Worm (Caenorhabditis elegans) whole organism, L1 larva: ENCODE measurements around the gene pax-2.
A peak's percentile ranks its signal among the peaks of the same experiment; 100 is the strongest.

Experiments used
- C16A3.4 ChIP-seq: fragments of 150-350 bp; optimal IDR thresholded peaks from 2 replicates; lab custom pipeline; 2014; ENCODE audit warnings: missing biosample characterization, missing genetic modification characterization
- F16B12.6 ChIP-seq: fragments of 150-350 bp; optimal IDR thresholded peaks from 2 replicates; lab custom pipeline; 2014; ENCODE audit warnings: missing biosample characterization, missing genetic modification characterization
- Y116A8C.19 ChIP-seq: sonication (generic microtip); optimal IDR thresholded peaks from 2 replicates; lab custom pipeline; 2016; ENCODE audit warnings: missing compliant biosample characterization, missing genetic modification characterization, borderline replicate concordance
- alr-1 ChIP-seq: fragments of 200-800 bp; sonication (Bioruptor generic); optimal IDR thresholded peaks from 2 replicates; lab custom pipeline; 2018; ENCODE audit warnings: borderline replicate concordance, mild to moderate bottlenecking, missing genetic modification characterization, missing compliant biosample characterization
- ama-1 ChIP-seq: fragments of 150-350 bp; optimal IDR thresholded peaks from 2 replicates; lab custom pipeline; 2014
- blmp-1 ChIP-seq: fragments of 150-350 bp; optimal IDR thresholded peaks from 2 replicates; lab custom pipeline; 2014; ENCODE audit warnings: missing biosample characterization, missing genetic modification characterization
- ceh-8 ChIP-seq: fragments of 200-800 bp; sonication (Bioruptor generic); optimal IDR thresholded peaks from 2 replicates; lab custom pipeline; 2018; ENCODE audit warnings: mild to moderate bottlenecking, missing genetic modification characterization, moderate library complexity, missing compliant biosample characterization
- ceh-88 ChIP-seq: fragments of 200-800 bp; sonication (Bioruptor generic); IDR thresholded peaks from 2 replicates; pipeline ENCODE4 v1.3.6; 2022; ENCODE audit warnings: missing genetic modification characterization, missing compliant biosample characterization
- dpl-1 ChIP-seq, 3 experiments: fragments of 150-350 bp in 2 of 3; sonication (generic microtip) in 1 of 3; optimal IDR thresholded peaks; 2 replicates each; lab custom pipeline; 2014 to 2017; ENCODE audit warnings: missing biosample characterization in 3 of 3, missing genetic modification characterization in 3 of 3, missing genetic modification reagents in 3 of 3
- efl-1 ChIP-seq, 4 experiments: fragments of 150-350 bp; optimal IDR thresholded peaks in 3 of 4; peaks in 1 of 4; 1 replicate in 1 of 4; 2 replicates in 3 of 4; lab custom pipeline; 2014; ENCODE audit warnings: missing biosample characterization in 2 of 4, missing genetic modification characterization in 2 of 4, missing genetic modification reagents in 2 of 4
- egl-13 ChIP-seq: sonication (generic microtip); optimal IDR thresholded peaks from 2 replicates; lab custom pipeline; 2016; ENCODE audit warnings: missing genotype, missing genetic modification reagents, missing genetic modification characterization, missing compliant biosample characterization
- elt-3 ChIP-seq, 6 experiments: fragments of 150-350 bp in 1 of 6; sonication (generic microtip); optimal IDR thresholded peaks; 2 replicates each; lab custom pipeline; 2017 to 2018; ENCODE audit warnings: missing biosample characterization in 6 of 6, missing genetic modification characterization in 6 of 6, inconsistent platforms in 1 of 6
- fkh-4 ChIP-seq: sonication (generic microtip); optimal IDR thresholded peaks from 2 replicates; lab custom pipeline; 2016; ENCODE audit warnings: missing compliant biosample characterization, missing genetic modification characterization, borderline replicate concordance
- grh-1 ChIP-seq: fragments of 200-800 bp; sonication (Bioruptor generic); IDR thresholded peaks from 2 replicates; pipeline ENCODE4 v1.3.6; 2022; ENCODE audit warnings: missing genetic modification reagents, missing genetic modification characterization, missing compliant biosample characterization
- hpl-2 ChIP-seq: fragments of 150-350 bp; optimal IDR thresholded peaks from 2 replicates; lab custom pipeline; 2014; ENCODE audit warnings: missing biosample characterization, missing genetic modification reagents, missing genetic modification characterization
- irx-1 ChIP-seq: sonication (generic microtip); optimal IDR thresholded peaks from 2 replicates; lab custom pipeline; 2016; ENCODE audit warnings: missing genetic modification characterization, missing compliant biosample characterization
- lin-14 ChIP-seq: fragments of 200-800 bp; sonication (Bioruptor generic); optimal IDR thresholded peaks from 2 replicates; lab custom pipeline; 2018; ENCODE audit warnings: mild to moderate bottlenecking, missing genetic modification characterization, moderate library complexity, missing compliant biosample characterization
- lin-15B ChIP-seq: fragments of 150-350 bp; sonication (generic microtip); optimal IDR thresholded peaks from 3 replicates; lab custom pipeline; 2014; ENCODE audit warnings: missing biosample characterization, missing genetic modification characterization
- lin-35 ChIP-seq, 2 experiments: fragments of 150-350 bp; optimal IDR thresholded peaks; 2 replicates each; lab custom pipeline; 2014; ENCODE audit warnings: missing biosample characterization in 2 of 2, missing genetic modification characterization in 2 of 2, missing genetic modification reagents in 2 of 2
- lir-3 ChIP-seq: sonication (generic microtip); optimal IDR thresholded peaks from 2 replicates; lab custom pipeline; 2016; ENCODE audit warnings: mild to moderate bottlenecking, missing genetic modification characterization, moderate library complexity, missing compliant biosample characterization; ENCODE audit not compliant: poor library complexity
- mef-2 ChIP-seq: fragments of 150-350 bp; optimal IDR thresholded peaks from 2 replicates; lab custom pipeline; 2014; ENCODE audit warnings: missing biosample characterization, missing genetic modification characterization
- nhr-11 ChIP-seq: fragments of 150-350 bp; optimal IDR thresholded peaks from 2 replicates; lab custom pipeline; 2014; ENCODE audit warnings: missing biosample characterization, missing genetic modification characterization
- nhr-20 ChIP-seq: sonication (generic microtip); optimal IDR thresholded peaks from 2 replicates; lab custom pipeline; 2016; ENCODE audit warnings: mild to moderate bottlenecking, missing genetic modification characterization, missing compliant biosample characterization
- nhr-47 ChIP-seq: sonication (generic microtip); optimal IDR thresholded peaks from 2 replicates; lab custom pipeline; 2016; ENCODE audit warnings: mild to moderate bottlenecking, missing genetic modification characterization, moderate library complexity, missing compliant biosample characterization
- nhr-77 ChIP-seq: fragments of 150-350 bp; optimal IDR thresholded peaks from 2 replicates; lab custom pipeline; 2014; ENCODE audit warnings: missing biosample characterization, missing genetic modification characterization
- pag-3 ChIP-seq: sonication (generic microtip); optimal IDR thresholded peaks from 2 replicates; lab custom pipeline; 2017; ENCODE audit warnings: missing genetic modification characterization, mild to moderate bottlenecking, missing compliant biosample characterization, antibody characterized with exemption, borderline replicate concordance; ENCODE audit not compliant: insufficient read depth
- pqm-1 ChIP-seq: sonication (generic microtip); optimal IDR thresholded peaks from 3 replicates; lab custom pipeline; 2017; ENCODE audit warnings: missing biosample characterization, missing genetic modification characterization
- snu-23 ChIP-seq: sonication (generic microtip); optimal IDR thresholded peaks from 2 replicates; lab custom pipeline; 2016; ENCODE audit warnings: missing genetic modification characterization, missing compliant biosample characterization
- sox-4 ChIP-seq: sonication (generic microtip); optimal IDR thresholded peaks from 2 replicates; lab custom pipeline; 2016; ENCODE audit warnings: missing genetic modification characterization, missing compliant biosample characterization
- sptf-1 ChIP-seq: fragments of 150-350 bp; optimal IDR thresholded peaks from 2 replicates; lab custom pipeline; 2014; ENCODE audit warnings: missing biosample characterization, missing genetic modification characterization
- sup-37 ChIP-seq: fragments of 200-800 bp; sonication (Bioruptor generic); optimal IDR thresholded peaks from 2 replicates; lab custom pipeline; 2018; ENCODE audit warnings: mild to moderate bottlenecking, missing genetic modification characterization, missing compliant biosample characterization
- swsn-7 ChIP-seq: sonication (generic microtip); optimal IDR thresholded peaks from 2 replicates; lab custom pipeline; 2016; ENCODE audit warnings: missing genetic modification characterization, missing compliant biosample characterization
- tbx-2 ChIP-seq: sonication (generic microtip); optimal IDR thresholded peaks from 2 replicates; lab custom pipeline; 2016; ENCODE audit warnings: missing genetic modification characterization, missing compliant biosample characterization
- unc-130 ChIP-seq: fragments of 150-350 bp; optimal IDR thresholded peaks from 2 replicates; lab custom pipeline; 2017; ENCODE audit warnings: missing biosample characterization, missing genetic modification characterization, inconsistent platforms
- unc-30 ChIP-seq: sonication (generic microtip); optimal IDR thresholded peaks from 2 replicates; lab custom pipeline; 2017; ENCODE audit warnings: missing biosample characterization, missing genetic modification characterization
- zag-1 ChIP-seq: fragments of 150-350 bp; optimal IDR thresholded peaks from 2 replicates; lab custom pipeline; 2014; ENCODE audit warnings: missing biosample characterization, missing genetic modification characterization
- ztf-4 ChIP-seq: fragments of 150-350 bp; optimal IDR thresholded peaks from 2 replicates; lab custom pipeline; 2014; ENCODE audit warnings: missing biosample characterization, missing genetic modification characterization

Gene pax-2

DNA sequence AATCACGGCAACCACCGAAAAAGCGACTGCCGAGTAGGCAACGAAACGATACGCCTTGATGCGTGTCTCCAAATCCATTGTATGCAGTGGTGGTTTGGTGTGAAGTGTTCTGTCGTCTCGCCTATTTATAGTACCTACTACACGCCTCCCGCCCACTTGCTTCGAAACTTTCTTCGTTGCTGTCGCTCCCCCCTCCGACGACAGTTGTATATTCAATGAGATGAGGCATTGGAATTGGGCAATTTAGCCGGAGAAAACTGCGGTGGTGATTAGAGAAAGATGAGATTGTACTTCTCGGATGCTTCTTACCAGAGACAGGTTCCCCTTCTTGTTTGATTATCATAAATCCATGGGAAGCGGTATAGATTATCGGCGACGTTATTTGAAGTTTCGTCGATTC, 40.3 kb upstream of the pax-2 start, which contains the start of gene col-34:
col-34 (minus strand) TSS at position 101 of the 400 bp plus-strand sequence.
- TF ChIP-seq blmp-1 (peak; percentile 15), lin-15B (no peak), unc-30 (tag; lab: Kevin White, UChicago) (no peak), fkh-4 (tag; lab: Kevin White, UChicago) (no peak), ceh-88 (no peak), snu-23 (GFP tag; lab: Kevin White, UChicago) (no peak)

- TF ChIP-seq ztf-4, result no peak
- peak; percentile 70 for TF ChIP-seq ceh-8 (GFP tag; lab: Kevin White, UChicago)
- TF ChIP-seq ama-1, result no peak
- TF ChIP-seq efl-1 (optimal IDR thresholded peaks at IDR 0.05; lab: Kevin White, UChicago), result no peak
- TF ChIP-seq efl-1 (GFP tag; optimal IDR thresholded peaks at IDR 0.05 in 1 of 2; lab: Kevin White, UChicago), result peak in 1 of 2 experiments; percentile 78
- no peak for TF ChIP-seq hpl-2 (GFP tag; lab: Kevin White, UChicago)
- TF ChIP-seq, all 84 proteins: peak for 2
Observed at ce11 chrIV:4243830-4244406, 39.7 kb upstream of the pax-2 start.

ce11 chrIV:4236671-4237070, 32.5 kb upstream of the pax-2 start:
- TF ChIP-seq pag-3 (tag; lab: Kevin White, UChicago) (no peak), sup-37 (GFP tag; lab: Kevin White, UChicago) (no peak), lir-3 (tag; lab: Kevin White, UChicago) (no peak), nhr-47 (tag; lab: Kevin White, UChicago) (no peak), swsn-7 (tag; lab: Kevin White, UChicago) (no peak), C16A3.4 (tag; lab: Kevin White, UChicago) (no peak), sox-4 (no peak), ztf-4 (peak; percentile 59), zag-1 (no peak), unc-130 (tag; lab: Kevin White, UChicago) (no peak), ama-1 (no peak), mef-2 (tag; lab: Kevin White, UChicago) (no peak), elt-3 (tag; optimal IDR thresholded peaks at IDR 0.05; lab: Kevin White, UChicago) (no peak), blmp-1 (peak; percentile 79), nhr-20 (tag; lab: Kevin White, UChicago) (no peak), nhr-11 (tag; lab: Kevin White, UChicago) (no peak)

- TF ChIP-seq Y116A8C.19 (tag; lab: Kevin White, UChicago) (no peak), ceh-8 (GFP tag; lab: Kevin White, UChicago) (no peak), lin-15B (no peak), irx-1 (no peak), lin-35 (GFP tag; optimal IDR thresholded peaks at IDR 0.05; lab: Kevin White, UChicago) (no peak), nhr-77 (tag; lab: Kevin White, UChicago) (no peak), C16A3.4 (tag; lab: Kevin White, UChicago) (no peak), alr-1 (tag; lab: Kevin White, UChicago) (no peak), pqm-1 (no peak), sptf-1 (tag; lab: Kevin White, UChicago) (no peak), grh-1 (GFP tag; lab: Robert Waterston, UW) (no peak), egl-13 (tag; lab: Kevin White, UChicago) (no peak), efl-1 (optimal IDR thresholded peaks at IDR 0.05; lab: Kevin White, UChicago) (no peak), efl-1 (GFP tag; optimal IDR thresholded peaks at IDR 0.05 in 1 of 2; lab: Kevin White, UChicago) (no peak), dpl-1 (GFP tag; optimal IDR thresholded peaks at IDR 0.05; lab: Kevin White, UChicago) (no peak), tbx-2 (tag; lab: Kevin White, UChicago) (no peak), F16B12.6 (tag; lab: Kevin White, UChicago) (no peak), lin-14 (GFP tag; lab: Kevin White, UChicago) (no peak), unc-130 (tag; lab: Kevin White, UChicago) (no peak)
Observed at ce11 chrIV:4236025-4236407, 31.8 kb upstream of the pax-2 start.
